Fruit fly (Drosophila melanogaster): ENCODE results near the gene h-cup.

The h-cup gene

DNA sequence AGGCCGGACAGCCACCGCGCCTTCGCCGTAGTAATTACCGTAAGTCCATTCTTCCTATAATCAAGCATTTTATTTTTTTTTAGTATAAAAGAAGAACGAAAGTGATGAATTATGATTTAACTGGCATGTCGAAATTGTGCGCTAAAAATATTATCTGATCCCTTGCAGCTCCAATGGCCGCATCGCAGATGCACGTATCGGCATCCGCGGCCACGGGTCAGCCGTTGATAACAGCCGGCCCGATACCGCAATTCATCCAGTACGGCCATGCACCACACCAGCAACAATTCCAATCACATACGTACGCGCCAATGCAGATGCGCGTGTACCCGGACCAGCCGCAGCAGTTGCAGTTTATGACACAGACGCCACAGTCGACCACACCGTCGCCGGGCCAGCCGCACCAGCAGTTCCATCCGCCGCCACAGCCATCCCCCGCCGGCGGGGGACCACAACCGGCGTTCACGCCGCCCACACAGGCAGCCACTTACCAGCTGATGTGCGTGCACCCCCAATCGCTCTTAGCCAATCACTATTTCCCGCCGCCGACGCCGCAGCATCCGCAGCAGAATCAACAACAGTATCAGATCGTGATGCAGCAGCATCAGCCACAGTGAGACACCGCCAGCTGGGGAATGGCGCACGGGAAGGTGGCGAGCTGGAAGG lies 32.3 kb upstream of the h-cup start:
- TF ChIP-seq psq (optimal IDR thresholded peaks at IDR 0.05) (no peak), ttk (optimal IDR thresholded peaks at IDR 0.05) (no peak), insv (optimal IDR thresholded peaks at IDR 0.05) (no peak), h (optimal IDR thresholded peaks at IDR 0.05) (no peak), Myc (optimal IDR thresholded peaks at IDR 0.05) (no peak), Sin3A (optimal IDR thresholded peaks at IDR 0.05) (no peak)

dm6 chr3R:15410689-15411587 lies 28.2 kb upstream of the h-cup start:
- no peak for TF ChIP-seq Sin3A (optimal IDR thresholded peaks at IDR 0.05)
- no peak for TF ChIP-seq h (optimal IDR thresholded peaks at IDR 0.05)
- TF ChIP-seq ttk (optimal IDR thresholded peaks at IDR 0.05), result no peak
- TF ChIP-seq Myc (optimal IDR thresholded peaks at IDR 0.05), result no peak
- no peak for TF ChIP-seq insv (optimal IDR thresholded peaks at IDR 0.05)
- no peak for TF ChIP-seq psq (optimal IDR thresholded peaks at IDR 0.05)

DNA sequence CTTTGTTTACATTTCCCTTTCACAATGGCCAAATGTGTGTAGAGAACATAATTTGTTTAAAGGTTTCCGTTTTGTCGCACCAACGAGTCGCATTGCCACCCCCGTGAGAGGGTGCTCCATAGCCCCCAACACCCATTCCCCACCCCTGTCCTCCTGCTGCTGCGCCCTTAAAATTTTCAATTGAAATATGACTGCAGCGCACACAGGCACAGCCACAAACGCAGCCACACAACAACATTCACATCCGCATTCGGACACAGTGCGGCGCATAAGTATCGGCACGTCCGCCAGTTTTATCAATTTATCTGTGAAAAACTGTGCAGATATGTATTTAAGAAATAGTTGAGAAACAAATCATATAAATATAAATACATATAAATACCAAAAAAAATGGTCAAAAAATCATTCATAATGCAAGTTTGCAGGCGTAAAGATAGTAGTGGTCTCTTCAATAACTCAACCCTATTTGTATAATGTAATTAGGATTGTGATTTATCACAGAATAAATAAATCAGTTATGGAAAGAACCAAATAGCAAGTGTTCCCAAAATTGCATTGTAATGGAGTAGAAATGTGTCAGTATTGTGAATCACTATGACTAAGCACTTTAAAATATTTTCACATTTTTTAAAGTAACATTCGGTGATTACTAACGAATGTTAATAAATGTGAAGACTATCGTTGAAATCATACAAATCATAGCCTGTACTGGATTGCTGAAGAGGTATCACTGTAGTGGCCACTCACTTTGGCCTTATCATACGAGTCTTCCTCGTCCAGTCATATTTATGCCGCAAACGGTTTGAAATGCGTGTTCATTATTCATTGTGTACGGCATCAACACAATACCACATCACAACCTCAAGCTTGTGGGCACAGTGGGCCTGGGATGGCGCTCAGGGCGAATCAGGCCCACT lies 27.3 kb upstream of the h-cup start:
- TF ChIP-seq ttk (optimal IDR thresholded peaks at IDR 0.05), result no peak
- TF ChIP-seq h (optimal IDR thresholded peaks at IDR 0.05), result no peak
- TF ChIP-seq psq (optimal IDR thresholded peaks at IDR 0.05), result no peak
- no peak for TF ChIP-seq Myc (optimal IDR thresholded peaks at IDR 0.05)
- no peak for TF ChIP-seq insv (optimal IDR thresholded peaks at IDR 0.05)
- no peak for TF ChIP-seq Sin3A (optimal IDR thresholded peaks at IDR 0.05)

- TF ChIP-seq h (optimal IDR thresholded peaks at IDR 0.05) (no peak), psq (optimal IDR thresholded peaks at IDR 0.05) (no peak), insv (optimal IDR thresholded peaks at IDR 0.05) (no peak), Myc (optimal IDR thresholded peaks at IDR 0.05) (no peak), Sin3A (optimal IDR thresholded peaks at IDR 0.05) (no peak), ttk (optimal IDR thresholded peaks at IDR 0.05) (no peak)
Observed at dm6 chr3R:15409110-15409771, 26.5 kb upstream of the h-cup start.

DNA sequence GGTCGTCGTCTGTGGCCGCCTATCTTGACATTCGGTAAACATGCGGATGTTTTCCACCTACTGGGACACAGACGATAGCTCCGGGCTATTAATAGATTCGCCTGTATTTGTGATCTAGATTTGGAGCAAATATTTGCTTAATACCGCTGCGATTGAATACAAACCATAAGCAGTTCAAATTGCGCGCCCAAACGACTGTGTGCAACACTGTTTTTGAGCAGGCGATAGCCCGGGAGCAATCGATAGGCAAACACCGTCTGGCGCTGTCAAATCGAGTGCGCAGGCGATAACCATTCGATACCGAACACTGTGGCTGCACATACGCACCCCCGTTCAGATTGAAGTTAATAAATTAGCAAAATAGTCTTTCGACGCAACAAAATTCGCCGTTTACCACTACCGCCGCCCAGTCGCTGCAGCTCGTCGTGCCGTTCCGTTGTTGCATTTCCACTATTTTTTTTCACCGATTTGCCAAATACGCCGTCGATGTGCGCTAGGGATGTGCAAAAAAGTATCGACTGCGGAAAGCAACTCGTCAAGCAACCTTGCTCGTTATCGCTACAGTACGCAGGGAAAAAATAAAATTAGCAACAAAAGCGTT lies 25.5 kb upstream of the h-cup start, which contains the start of gene Atx2:
Atx2 (plus strand) TSS at position 293 of the 601 bp plus-strand sequence.
- TF ChIP-seq psq (optimal IDR thresholded peaks at IDR 0.05), result peak; percentile 90
- TF ChIP-seq Myc (optimal IDR thresholded peaks at IDR 0.05), result no peak

- TF ChIP-seq h (optimal IDR thresholded peaks at IDR 0.05) (no peak), Sin3A (optimal IDR thresholded peaks at IDR 0.05) (no peak), Myc (optimal IDR thresholded peaks at IDR 0.05) (no peak), psq (optimal IDR thresholded peaks at IDR 0.05) (no peak), ttk (optimal IDR thresholded peaks at IDR 0.05) (no peak), insv (optimal IDR thresholded peaks at IDR 0.05) (no peak)
Observed at dm6 chr3R:15407020-15407501, 24.3 kb upstream of the h-cup start, which contains the start of gene CG6125. CG6125 (minus strand) TSS chr3R:15407070.

dm6 chr3R:15406393-15406792 lies 23.6 kb upstream of the h-cup start:
- TF ChIP-seq h (optimal IDR thresholded peaks at IDR 0.05), result no peak
- TF ChIP-seq psq (optimal IDR thresholded peaks at IDR 0.05), result no peak

- TF ChIP-seq Myc (optimal IDR thresholded peaks at IDR 0.05), result no peak
- TF ChIP-seq Sin3A (optimal IDR thresholded peaks at IDR 0.05), result no peak
- TF ChIP-seq psq (optimal IDR thresholded peaks at IDR 0.05), result no peak
- no peak for TF ChIP-seq ttk (optimal IDR thresholded peaks at IDR 0.05)
- no peak for TF ChIP-seq insv (optimal IDR thresholded peaks at IDR 0.05)
- no peak for TF ChIP-seq h (optimal IDR thresholded peaks at IDR 0.05)
Observed at dm6 chr3R:15402654-15403053, 19.9 kb upstream of the h-cup start.

dm6 chr3R:15393206-15393805 lies 10.6 kb upstream of the h-cup start:
- TF ChIP-seq Myc (optimal IDR thresholded peaks at IDR 0.05) (no peak), ttk (optimal IDR thresholded peaks at IDR 0.05) (no peak)

DNA sequence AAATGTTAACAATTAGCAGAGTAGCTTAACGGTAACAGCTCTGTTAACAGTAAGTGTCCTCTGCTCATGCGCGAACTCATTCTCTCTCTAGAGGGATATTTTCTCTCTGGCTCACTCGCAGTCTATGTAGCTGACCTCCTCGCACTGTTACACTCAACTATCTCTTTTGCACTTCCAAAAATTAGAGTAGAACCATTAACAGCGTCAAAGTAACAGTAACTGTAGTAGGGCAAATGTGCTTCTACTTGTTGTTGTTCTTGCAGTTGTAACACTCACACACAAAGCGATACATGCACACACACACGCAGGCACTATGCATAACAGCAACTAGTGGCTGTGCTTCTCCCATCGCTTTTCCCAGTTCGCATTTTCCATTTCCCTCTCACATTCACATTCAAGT lies 3.7 kb downstream of the h-cup start:
- TF ChIP-seq insv (optimal IDR thresholded peaks at IDR 0.05) (no peak), Sin3A (optimal IDR thresholded peaks at IDR 0.05) (no peak), ttk (optimal IDR thresholded peaks at IDR 0.05) (no peak)

DNA sequence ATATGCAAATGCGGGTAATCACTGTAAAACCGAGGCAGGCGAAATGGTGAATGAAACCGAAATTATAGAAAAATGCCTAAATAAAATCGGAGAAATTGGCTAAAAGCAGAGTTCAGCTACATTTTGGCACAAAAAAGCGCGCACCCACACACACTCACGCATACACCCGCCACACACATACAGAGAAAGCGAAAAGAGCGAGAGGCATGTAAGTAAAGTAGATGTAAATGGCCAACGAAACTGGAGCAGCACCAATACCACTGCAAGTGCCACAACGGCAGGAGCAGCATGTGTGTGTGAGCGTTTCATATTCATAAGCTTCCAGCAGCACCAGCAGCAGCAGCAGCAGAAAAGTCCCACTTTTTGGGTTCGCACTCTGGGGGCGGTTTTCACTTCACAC lies 7.3 kb downstream of the h-cup start:
- TF ChIP-seq psq (optimal IDR thresholded peaks at IDR 0.05) (no peak), ttk (optimal IDR thresholded peaks at IDR 0.05) (no peak), Myc (optimal IDR thresholded peaks at IDR 0.05) (no peak), Sin3A (optimal IDR thresholded peaks at IDR 0.05) (no peak), h (optimal IDR thresholded peaks at IDR 0.05) (no peak), insv (optimal IDR thresholded peaks at IDR 0.05) (no peak)

All from Kc167 (cell line).